Fruit fly (Drosophila melanogaster) whole organism, embryonic: ENCODE measurements around the gene Coa8.

Experiments used
- CG6683 ChIP-seq: fragments of 200-800 bp; sonication (Bioruptor generic); optimal IDR thresholded peaks from 2 replicates; lab custom pipeline; 2017; ENCODE audit warnings: missing biosample characterization, mild to moderate bottlenecking, missing genetic modification characterization, missing genetic modification reagents
- Hmr ChIP-seq: fragments of 200-800 bp; sonication (Bioruptor generic); optimal IDR thresholded peaks from 3 replicates; lab custom pipeline; 2017; ENCODE audit warnings: mild to moderate bottlenecking, missing biosample characterization, missing genetic modification reagents, missing genetic modification characterization
- chn ChIP-seq: fragments of 200-800 bp; sonication (Bioruptor generic); optimal IDR thresholded peaks from 2 replicates; lab custom pipeline; 2016; ENCODE audit warnings: missing biosample characterization, missing genetic modification characterization
- hb ChIP-seq: fragments of 200-800 bp; sonication (Bioruptor generic); IDR thresholded peaks from 3 replicates; pipeline ENCODE4 v1.3.6; 2022; ENCODE audit warnings: missing biosample characterization, missing genetic modification characterization; ENCODE audit not compliant: partially characterized antibody

dm6 chrX:1845413-1845951 is 34.6 kb upstream of the Coa8 start:
- peak; percentile 81 for TF ChIP-seq Hmr
- TF ChIP-seq hb (GFP tag; lab: Robert Waterston, UW) = no peak
- no peak for TF ChIP-seq chn (GFP tag; lab: Kevin White, UChicago)
- no peak for TF ChIP-seq CG6683
